Worm (Caenorhabditis elegans) whole organism, dauer: ENCODE data around the gene nhr-132.

Experiments
- unc-62 ChIP-seq: sonication (generic microtip); optimal IDR thresholded peaks from 2 replicates; lab custom pipeline; 2017; ENCODE audit warnings: missing biosample characterization, missing genetic modification reagents, missing genetic modification characterization

The nhr-132 gene

ce11 chrV:527602-528001 lies 6.6 kb upstream of the nhr-132 start, which contains the start of gene srw-108:
TSS of gene srw-108 (plus strand) at chrV:527902.
- no peak for TF ChIP-seq unc-62

- TF ChIP-seq unc-62, result no peak
Measured at ce11 chrV:532046-532445, 2.2 kb upstream of the nhr-132 start, which contains the start of gene nhr-58. TSS of gene nhr-58 (plus strand) at chrV:532259.

DNA sequence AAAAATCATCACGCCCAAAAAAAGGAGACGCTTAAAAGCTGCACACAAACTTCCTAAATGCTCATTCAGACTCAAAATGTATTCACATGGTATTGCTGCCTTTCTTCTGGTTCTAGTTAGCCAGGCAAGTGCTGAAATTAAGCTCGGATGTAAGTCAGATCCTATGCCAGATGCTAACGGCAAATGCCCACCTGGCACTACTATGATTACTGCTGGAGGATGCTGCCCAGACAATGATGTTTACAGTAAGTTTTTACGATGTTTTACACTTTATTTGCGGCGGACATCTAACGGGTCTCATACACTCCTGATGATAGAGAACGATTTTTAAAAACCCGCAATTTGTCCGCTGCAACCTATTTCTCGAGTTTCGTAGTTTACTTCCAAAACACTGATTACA lies 2.3 kb downstream of the nhr-132 start, which contains the start of gene C14C6.5:
Gene C14C6.5 (plus strand): TSS at position 58 of the 400 bp plus-strand sequence.
- TF ChIP-seq unc-62, result no peak

- TF ChIP-seq unc-62, result no peak
Measured at ce11 chrV:539040-539510, 4.8 kb downstream of the nhr-132 start, which contains the start of gene nhr-155. TSS of gene nhr-155 (plus strand) at chrV:539460.

- no peak for TF ChIP-seq unc-62
Measured at ce11 chrV:541470-541869, 7.2 kb downstream of the nhr-132 start.

- no peak for TF ChIP-seq unc-62
Measured at ce11 chrV:543169-543568, 8.9 kb downstream of the nhr-132 start, which contains the start of gene C14C6.3. TSS of gene C14C6.3 (plus strand) at chrV:543469.

ce11 chrV:547980-548379 lies 13.7 kb downstream of the nhr-132 start, which contains the start of gene C14C6.6:
TSS of gene C14C6.6 (minus strand) at chrV:548080.
- no peak for TF ChIP-seq unc-62

ce11 chrV:552406-552805 lies 18.2 kb downstream of the nhr-132 start:
- no peak for TF ChIP-seq unc-62

ce11 chrV:553067-553466 lies 18.8 kb downstream of the nhr-132 start, which contains the start of gene C14C6.8:
TSS of gene C14C6.8 (minus strand) at chrV:553167.
- no peak for TF ChIP-seq unc-62

DNA sequence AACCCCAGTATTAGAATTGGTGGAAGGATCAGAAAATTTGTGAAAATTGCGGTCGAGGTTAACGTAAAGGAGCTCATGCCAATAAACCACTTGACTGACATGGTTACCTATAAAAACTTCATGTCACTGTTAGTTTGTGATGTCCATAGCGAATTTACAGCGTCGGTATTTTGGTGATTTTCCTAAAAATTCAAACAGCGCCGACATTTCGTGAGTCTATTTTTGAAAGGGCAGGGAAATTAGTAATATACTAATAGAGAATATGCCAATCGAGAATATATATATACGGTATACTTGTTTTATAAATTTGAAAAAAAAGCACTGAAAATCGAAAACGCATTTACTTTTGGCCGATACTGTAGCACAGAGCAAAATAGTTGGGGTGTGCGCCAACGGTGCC lies 21.8 kb downstream of the nhr-132 start, which contains the start of gene srx-8:
Gene srx-8 (minus strand): TSS at position 101 of the 400 bp plus-strand sequence.
- TF ChIP-seq unc-62, result no peak

ce11 chrV:559940-560339 lies 25.7 kb downstream of the nhr-132 start, which contains the start of gene srx-7:
TSS of gene srx-7 (plus strand) at chrV:560195.
- TF ChIP-seq unc-62, result no peak

ce11 chrV:562834-563233 lies 28.6 kb downstream of the nhr-132 start, which contains the start of gene C14C6.2:
TSS of gene C14C6.2 (plus strand) at chrV:563134.
- no peak for TF ChIP-seq unc-62

DNA sequence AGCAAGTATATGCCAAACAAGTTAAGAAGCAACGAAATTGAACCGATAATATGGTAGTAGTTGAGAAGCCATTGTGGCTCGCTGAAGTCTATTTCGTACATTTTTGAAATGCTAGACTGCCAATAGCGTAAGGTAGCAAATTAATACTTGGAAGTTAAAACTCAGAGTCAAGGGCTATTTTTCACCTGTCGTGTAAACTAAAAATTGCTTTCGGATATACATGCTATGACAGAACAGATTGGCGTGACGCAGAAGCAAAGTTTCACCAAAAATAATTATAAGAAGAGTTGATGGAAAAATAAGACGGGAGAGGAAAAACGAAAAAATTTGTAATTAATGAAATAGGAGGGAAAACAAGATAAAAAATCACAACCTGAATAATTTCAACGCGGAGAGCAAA lies 31.7 kb downstream of the nhr-132 start, which contains the start of gene sri-73:
Gene sri-73 (minus strand): TSS at position 101 of the 400 bp plus-strand sequence.
- no peak for TF ChIP-seq unc-62

DNA sequence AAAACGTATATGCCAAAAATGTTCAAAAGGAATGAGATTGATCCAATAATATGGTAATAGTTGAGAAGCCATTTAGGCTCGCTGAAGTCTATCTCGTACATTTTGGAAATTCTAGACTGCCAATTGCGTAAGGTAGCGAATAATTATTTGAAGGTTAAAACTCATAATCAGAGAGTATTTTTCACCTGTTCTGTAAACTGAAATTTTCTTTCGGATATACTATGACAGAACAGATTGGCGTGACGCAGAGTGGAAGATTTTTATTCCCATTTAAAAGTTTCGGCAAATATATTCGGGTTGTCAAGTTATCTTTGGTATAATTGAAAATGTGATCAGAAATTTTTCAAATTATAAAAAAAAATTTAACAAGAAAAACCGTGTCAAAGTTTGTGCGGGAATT lies 33.9 kb downstream of the nhr-132 start, which contains the start of gene sri-72:
Gene sri-72 (minus strand): TSS at position 101 of the 400 bp plus-strand sequence.
- TF ChIP-seq unc-62, result no peak

DNA sequence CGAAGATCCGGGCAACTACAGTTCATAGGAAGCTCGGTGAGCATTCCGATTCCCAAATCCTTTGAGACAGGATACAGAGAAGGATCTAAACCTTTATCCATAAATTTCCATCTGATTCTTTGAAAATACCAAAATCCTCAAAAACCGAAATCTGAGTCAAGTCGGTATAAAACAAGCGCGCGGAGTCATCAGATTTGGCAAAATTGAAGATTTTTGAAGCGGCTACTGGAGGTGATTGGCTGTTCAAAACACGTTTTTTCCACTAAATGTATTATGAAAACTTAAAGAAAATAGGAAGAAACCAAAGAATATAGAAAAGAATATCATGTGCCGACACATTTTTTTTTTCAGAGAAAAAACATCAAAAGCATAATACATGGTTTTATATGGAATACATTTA lies 40.4 kb downstream of the nhr-132 start, which contains the start of gene C14C6.13:
Gene C14C6.13 (minus strand): TSS at position 101 of the 400 bp plus-strand sequence.
- TF ChIP-seq unc-62, result no peak

DNA sequence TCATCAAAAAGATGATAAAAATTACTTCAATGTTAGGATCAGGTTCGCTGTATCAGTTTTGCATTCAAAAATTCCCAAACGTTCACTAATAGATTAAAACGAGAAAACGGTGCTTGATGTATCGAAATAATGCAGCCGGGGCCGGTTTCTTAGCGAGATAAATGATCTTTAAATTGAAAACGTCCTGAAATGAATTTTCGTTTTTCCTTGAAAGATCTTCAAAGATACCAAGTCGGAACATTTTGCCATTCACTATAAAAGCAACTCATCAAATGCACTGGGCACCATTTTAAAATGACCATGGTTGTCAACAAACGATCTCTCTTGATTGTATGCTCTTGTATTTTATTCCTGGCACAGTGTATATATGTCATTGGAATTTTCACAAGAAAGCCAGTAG lies 41.8 kb downstream of the nhr-132 start, which contains the start of gene K06H6.5:
Gene K06H6.5 (plus strand): TSS at position 301 of the 400 bp plus-strand sequence.
- TF ChIP-seq unc-62, result no peak

- no peak for TF ChIP-seq unc-62
Measured at ce11 chrV:576918-577317, 42.7 kb downstream of the nhr-132 start.

- no peak for TF ChIP-seq unc-62
Measured at ce11 chrV:578977-579376, 44.7 kb downstream of the nhr-132 start, which contains the start of gene K06H6.4. TSS of gene K06H6.4 (plus strand) at chrV:579277.
